Worm (Caenorhabditis elegans) whole organism, L1 larva: Measurements from ENCODE around the gene sri-25.
A peak's percentile ranks its signal among the peaks of the same experiment; 100 is the strongest.

ENCODE experiments used
- C34B4.2 ChIP-seq: sonication (generic microtip); optimal IDR thresholded peaks from 2 replicates; lab custom pipeline; 2017; ENCODE audit warnings: mild to moderate bottlenecking, missing genetic modification characterization, missing compliant biosample characterization
- F16B12.6 ChIP-seq: fragments of 150-350 bp; optimal IDR thresholded peaks from 2 replicates; lab custom pipeline; 2014; ENCODE audit warnings: missing biosample characterization, missing genetic modification characterization
- Y116A8C.19 ChIP-seq: sonication (generic microtip); optimal IDR thresholded peaks from 2 replicates; lab custom pipeline; 2016; ENCODE audit warnings: missing compliant biosample characterization, missing genetic modification characterization, borderline replicate concordance
- aha-1 ChIP-seq: fragments of 150-350 bp; optimal IDR thresholded peaks from 2 replicates; lab custom pipeline; 2014; ENCODE audit warnings: missing biosample characterization, missing genetic modification characterization
- ama-1 ChIP-seq: fragments of 150-350 bp; optimal IDR thresholded peaks from 2 replicates; lab custom pipeline; 2014
- blmp-1 ChIP-seq: fragments of 150-350 bp; optimal IDR thresholded peaks from 2 replicates; lab custom pipeline; 2014; ENCODE audit warnings: missing biosample characterization, missing genetic modification characterization
- ceh-63 ChIP-seq: fragments of 200-800 bp; sonication (Bioruptor generic); optimal IDR thresholded peaks from 2 replicates; lab custom pipeline; 2018; ENCODE audit warnings: mild to moderate bottlenecking, missing genetic modification characterization, missing compliant biosample characterization
- ceh-8 ChIP-seq: fragments of 200-800 bp; sonication (Bioruptor generic); optimal IDR thresholded peaks from 2 replicates; lab custom pipeline; 2018; ENCODE audit warnings: mild to moderate bottlenecking, missing genetic modification characterization, moderate library complexity, missing compliant biosample characterization
- ceh-88 ChIP-seq: fragments of 200-800 bp; sonication (Bioruptor generic); IDR thresholded peaks from 2 replicates; pipeline ENCODE4 v1.3.6; 2022; ENCODE audit warnings: missing genetic modification characterization, missing compliant biosample characterization
- ces-1 ChIP-seq: fragments of 150-350 bp; optimal IDR thresholded peaks from 2 replicates; lab custom pipeline; 2014; ENCODE audit warnings: missing biosample characterization, missing genetic modification reagents, missing genetic modification characterization
- dpl-1 ChIP-seq, 3 experiments: fragments of 150-350 bp in 2 of 3; sonication (generic microtip) in 1 of 3; optimal IDR thresholded peaks; 2 replicates each; lab custom pipeline; 2014 to 2017; ENCODE audit warnings: missing biosample characterization in 3 of 3, missing genetic modification characterization in 3 of 3, missing genetic modification reagents in 3 of 3
- dsc-1 ChIP-seq: sonication (generic microtip); optimal IDR thresholded peaks from 2 replicates; lab custom pipeline; 2016; ENCODE audit warnings: mild to moderate bottlenecking, missing genetic modification characterization, missing compliant biosample characterization
- efl-3 ChIP-seq: fragments of 200-800 bp; sonication (Bioruptor generic); optimal IDR thresholded peaks from 2 replicates; lab custom pipeline; 2018; ENCODE audit warnings: mild to moderate bottlenecking, missing genetic modification characterization, missing compliant biosample characterization
- egl-13 ChIP-seq: sonication (generic microtip); optimal IDR thresholded peaks from 2 replicates; lab custom pipeline; 2016; ENCODE audit warnings: missing genotype, missing genetic modification reagents, missing genetic modification characterization, missing compliant biosample characterization
- elt-2 ChIP-seq: sonication (generic microtip); optimal IDR thresholded peaks from 2 replicates; lab custom pipeline; 2016; ENCODE audit warnings: missing genetic modification characterization, mild to moderate bottlenecking, inconsistent platforms, missing compliant biosample characterization, missing genetic modification reagents
- ets-5 ChIP-seq: fragments of 200-800 bp; sonication (Bioruptor generic); IDR thresholded peaks from 2 replicates; pipeline ENCODE4 v1.3.6; 2022; ENCODE audit warnings: missing genetic modification characterization, missing compliant biosample characterization
- fkh-4 ChIP-seq: sonication (generic microtip); optimal IDR thresholded peaks from 2 replicates; lab custom pipeline; 2016; ENCODE audit warnings: missing compliant biosample characterization, missing genetic modification characterization, borderline replicate concordance
- fkh-8 ChIP-seq: sonication (generic microtip); optimal IDR thresholded peaks from 2 replicates; lab custom pipeline; 2016; ENCODE audit warnings: mild to moderate bottlenecking, missing genetic modification characterization, missing compliant biosample characterization
- fos-1 ChIP-seq: fragments of 150-350 bp; optimal IDR thresholded peaks from 2 replicates; lab custom pipeline; 2014; ENCODE audit warnings: missing biosample characterization, missing genetic modification characterization
- grh-1 ChIP-seq: fragments of 200-800 bp; sonication (Bioruptor generic); IDR thresholded peaks from 2 replicates; pipeline ENCODE4 v1.3.6; 2022; ENCODE audit warnings: missing genetic modification reagents, missing genetic modification characterization, missing compliant biosample characterization
- hlh-17 ChIP-seq: fragments of 200-800 bp; sonication (Bioruptor generic); optimal IDR thresholded peaks from 2 replicates; lab custom pipeline; 2018; ENCODE audit warnings: missing genetic modification characterization, mild to moderate bottlenecking, missing compliant biosample characterization, moderate library complexity, borderline replicate concordance
- hlh-4 ChIP-seq: sonication (generic microtip); optimal IDR thresholded peaks from 2 replicates; lab custom pipeline; 2016; ENCODE audit warnings: mild to moderate bottlenecking, missing genetic modification characterization, missing compliant biosample characterization
- hpl-2 ChIP-seq: fragments of 150-350 bp; optimal IDR thresholded peaks from 2 replicates; lab custom pipeline; 2014; ENCODE audit warnings: missing biosample characterization, missing genetic modification reagents, missing genetic modification characterization
- irx-1 ChIP-seq: sonication (generic microtip); optimal IDR thresholded peaks from 2 replicates; lab custom pipeline; 2016; ENCODE audit warnings: missing genetic modification characterization, missing compliant biosample characterization
- lin-14 ChIP-seq: fragments of 200-800 bp; sonication (Bioruptor generic); optimal IDR thresholded peaks from 2 replicates; lab custom pipeline; 2018; ENCODE audit warnings: mild to moderate bottlenecking, missing genetic modification characterization, moderate library complexity, missing compliant biosample characterization
- lin-15B ChIP-seq: fragments of 150-350 bp; sonication (generic microtip); optimal IDR thresholded peaks from 3 replicates; lab custom pipeline; 2014; ENCODE audit warnings: missing biosample characterization, missing genetic modification characterization
- lin-39 ChIP-seq: fragments of 150-350 bp; optimal IDR thresholded peaks from 2 replicates; lab custom pipeline; 2014; ENCODE audit warnings: missing biosample characterization, missing genetic modification reagents, missing genetic modification characterization
- lir-3 ChIP-seq: sonication (generic microtip); optimal IDR thresholded peaks from 2 replicates; lab custom pipeline; 2016; ENCODE audit warnings: mild to moderate bottlenecking, missing genetic modification characterization, moderate library complexity, missing compliant biosample characterization; ENCODE audit not compliant: poor library complexity
- mep-1 ChIP-seq: fragments of 150-350 bp; optimal IDR thresholded peaks from 2 replicates; lab custom pipeline; 2014; ENCODE audit warnings: missing biosample characterization, missing genetic modification characterization
- nhr-12 ChIP-seq: sonication (generic microtip); optimal IDR thresholded peaks from 2 replicates; lab custom pipeline; 2017; ENCODE audit warnings: missing biosample characterization, missing genetic modification characterization
- nhr-19 ChIP-seq: fragments of 200-800 bp; sonication (Bioruptor generic); conservative IDR thresholded peaks from 2 replicates; pipeline ENCODE4 v1.3.6; 2022; ENCODE audit warnings: missing genetic modification characterization, missing compliant biosample characterization
- nhr-28 ChIP-seq: fragments of 150-350 bp; optimal IDR thresholded peaks from 2 replicates; lab custom pipeline; 2014; ENCODE audit warnings: missing biosample characterization, missing genetic modification characterization
- nhr-76 ChIP-seq: sonication (generic microtip); optimal IDR thresholded peaks from 2 replicates; lab custom pipeline; 2017; ENCODE audit warnings: missing biosample characterization, missing genetic modification characterization
- nhr-84 ChIP-seq: sonication (generic microtip); optimal IDR thresholded peaks from 2 replicates; lab custom pipeline; 2017; ENCODE audit warnings: missing biosample characterization, missing genetic modification characterization
- nhr-85 ChIP-seq: sonication (generic microtip); peaks from one replicate; lab custom pipeline; 2016; ENCODE audit warnings: missing genetic modification characterization, inconsistent platforms, missing compliant biosample characterization
- nhr-90 ChIP-seq: sonication (generic microtip); optimal IDR thresholded peaks from 2 replicates; lab custom pipeline; 2016; ENCODE audit warnings: mild to moderate bottlenecking, missing genetic modification characterization, missing compliant biosample characterization; ENCODE audit not compliant: poor library complexity
- pag-3 ChIP-seq: sonication (generic microtip); optimal IDR thresholded peaks from 2 replicates; lab custom pipeline; 2017; ENCODE audit warnings: missing genetic modification characterization, mild to moderate bottlenecking, missing compliant biosample characterization, antibody characterized with exemption, borderline replicate concordance; ENCODE audit not compliant: insufficient read depth
- pax-3 ChIP-seq: fragments of 200-800 bp; sonication (Bioruptor generic); optimal IDR thresholded peaks from 2 replicates; lab custom pipeline; 2018; ENCODE audit warnings: mild to moderate bottlenecking, missing genetic modification characterization, moderate library complexity, missing compliant biosample characterization
- pqm-1 ChIP-seq: sonication (generic microtip); optimal IDR thresholded peaks from 3 replicates; lab custom pipeline; 2017; ENCODE audit warnings: missing biosample characterization, missing genetic modification characterization
- rnt-1 ChIP-seq: sonication (generic microtip); optimal IDR thresholded peaks from 2 replicates; lab custom pipeline; 2016; ENCODE audit warnings: mild to moderate bottlenecking, missing genetic modification characterization, moderate library complexity, missing compliant biosample characterization
- skn-1 ChIP-seq: fragments of 150-350 bp; optimal IDR thresholded peaks from 2 replicates; lab custom pipeline; 2014; ENCODE audit warnings: missing biosample characterization, missing genetic modification characterization
- snu-23 ChIP-seq: sonication (generic microtip); optimal IDR thresholded peaks from 2 replicates; lab custom pipeline; 2016; ENCODE audit warnings: missing genetic modification characterization, missing compliant biosample characterization
- sup-37 ChIP-seq: fragments of 200-800 bp; sonication (Bioruptor generic); optimal IDR thresholded peaks from 2 replicates; lab custom pipeline; 2018; ENCODE audit warnings: mild to moderate bottlenecking, missing genetic modification characterization, missing compliant biosample characterization
- unc-130 ChIP-seq: fragments of 150-350 bp; optimal IDR thresholded peaks from 2 replicates; lab custom pipeline; 2017; ENCODE audit warnings: missing biosample characterization, missing genetic modification characterization, inconsistent platforms
- unc-30 ChIP-seq: sonication (generic microtip); optimal IDR thresholded peaks from 2 replicates; lab custom pipeline; 2017; ENCODE audit warnings: missing biosample characterization, missing genetic modification characterization
- unc-62 ChIP-seq: fragments of 150-350 bp; optimal IDR thresholded peaks from 2 replicates; lab custom pipeline; 2014; ENCODE audit warnings: missing biosample characterization, missing genetic modification reagents, missing genetic modification characterization
- unc-98 ChIP-seq: fragments of 200-800 bp; sonication (Bioruptor generic); IDR thresholded peaks from 2 replicates; pipeline ENCODE4 v1.3.6; 2022; ENCODE audit warnings: missing genetic modification characterization, missing compliant biosample characterization
- vab-15 ChIP-seq: sonication (generic microtip); optimal IDR thresholded peaks from 2 replicates; lab custom pipeline; 2017; ENCODE audit warnings: missing genotype, mild to moderate bottlenecking, missing genetic modification characterization, missing compliant biosample characterization
- xbp-1 ChIP-seq: sonication (generic microtip); optimal IDR thresholded peaks from 2 replicates; lab custom pipeline; 2016; ENCODE audit warnings: missing genetic modification characterization, missing compliant biosample characterization
- zip-4 ChIP-seq: fragments of 200-800 bp; sonication (Bioruptor generic); optimal IDR thresholded peaks from 2 replicates; lab custom pipeline; 2018; ENCODE audit warnings: mild to moderate bottlenecking, missing genetic modification characterization, moderate library complexity, missing compliant biosample characterization
- ztf-11 ChIP-seq, 2 experiments: sonication (generic microtip); optimal IDR thresholded peaks; 2 replicates each; lab custom pipeline; 2016 to 2017; ENCODE audit warnings: missing genetic modification characterization in 2 of 2, missing biosample characterization in 1 of 2, missing compliant biosample characterization in 1 of 2

Gene sri-25

DNA sequence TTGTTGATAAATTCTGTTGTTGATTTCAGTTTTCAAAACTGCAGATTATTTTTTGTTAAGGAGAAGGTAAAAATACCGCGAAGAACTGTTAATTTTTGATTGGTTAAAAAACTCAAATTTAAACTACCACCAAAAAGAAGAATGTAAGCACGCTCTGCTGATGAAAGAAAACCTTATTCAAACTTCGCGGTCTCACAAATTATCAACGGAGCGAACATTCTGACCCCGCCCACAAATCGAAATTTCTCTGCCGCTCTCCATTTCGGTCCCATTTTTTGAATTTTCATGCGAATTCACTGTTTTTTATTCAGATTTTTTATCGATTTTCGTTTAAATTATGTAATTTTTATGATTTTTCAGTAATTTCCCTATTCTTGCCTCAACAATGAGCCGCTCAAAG is 27.2 kb upstream of the sri-25 start, which contains the start of gene cyn-3 (continued):
- TF ChIP-seq xbp-1 (peak; percentile 92), egl-13 (peak; percentile 79), fos-1 (tag; lab: Kevin White, UChicago) (peak; percentile 90), C34B4.2 (tag; lab: Kevin White, UChicago) (no peak), nhr-76 (tag; lab: Kevin White, UChicago) (no peak), zip-4 (GFP tag; lab: Kevin White, UChicago) (peak; percentile 52), skn-1 (tag; lab: Kevin White, UChicago) (peak; percentile 90), ceh-8 (GFP tag; lab: Kevin White, UChicago) (peak; percentile 10), irx-1 (tag; lab: Kevin White, UChicago) (peak; percentile 83), ets-5 (GFP tag; lab: Robert Waterston, UW) (no peak), lin-15B (peak; percentile 96), hlh-4 (tag; lab: Kevin White, UChicago) (no peak), nhr-85 (peak; percentile 95), pax-3 (peak; percentile 92), unc-30 (no peak), ama-1 (lab: Kevin White, UChicago) (peak; percentile 66), F16B12.6 (tag; lab: Kevin White, UChicago) (peak; percentile 74), pag-3 (tag; lab: Kevin White, UChicago) (no peak), lin-14 (GFP tag; lab: Kevin White, UChicago) (peak; percentile 92), efl-3 (GFP tag; lab: Kevin White, UChicago) (no peak), ceh-63 (GFP tag; lab: Kevin White, UChicago) (no peak), grh-1 (GFP tag; lab: Robert Waterston, UW) (peak; percentile 87), snu-23 (GFP tag; lab: Kevin White, UChicago) (peak; percentile 96), sup-37 (GFP tag; lab: Kevin White, UChicago) (peak; percentile 32), fkh-4 (peak; percentile 31), lin-39 (tag; lab: Kevin White, UChicago) (peak; percentile 86), ces-1 (GFP tag; lab: Kevin White, UChicago) (no peak), ceh-88 (GFP tag; lab: Robert Waterston, UW) (0 out of 2 replicates have a peak, but pooled peaks have one; percentile 27), vab-15 (tag; lab: Kevin White, UChicago) (peak; percentile 57), nhr-84 (tag; lab: Kevin White, UChicago) (no peak), dsc-1 (tag; lab: Kevin White, UChicago) (peak; percentile 88), hpl-2 (GFP tag; lab: Kevin White, UChicago) (no peak)
- TF ChIP-seq, all 84 proteins: peak for 60

DNA sequence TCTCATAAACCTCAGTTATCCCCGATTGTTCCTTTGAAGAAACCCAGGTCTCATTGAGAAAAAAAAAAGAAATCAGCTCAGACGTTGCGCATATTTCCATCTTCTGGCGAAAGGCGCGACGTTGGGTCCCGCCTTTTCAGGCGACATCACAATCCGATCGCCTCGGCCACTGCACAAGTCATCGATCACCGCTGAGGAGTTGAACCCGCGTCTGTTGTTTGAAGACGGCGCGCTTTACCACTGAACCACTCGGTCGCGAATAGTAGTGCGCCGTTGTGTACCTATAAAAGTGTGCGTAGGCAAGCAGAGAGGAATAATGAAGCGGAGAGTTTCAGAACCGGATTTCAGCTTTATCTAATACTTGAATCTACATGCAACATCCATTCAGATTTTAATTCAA is 25.9 kb upstream of the sri-25 start, which contains the start of gene Y75B12B.11:
TSS of gene Y75B12B.11 (plus strand) at position 394 of the 400 bp plus-strand sequence.
- TF ChIP-seq pqm-1 (tag; lab: Kevin White, UChicago) (no peak), sup-37 (GFP tag; lab: Kevin White, UChicago) (no peak), nhr-19 (GFP tag; lab: Robert Waterston, UW) (peak; percentile 71), aha-1 (tag; lab: Kevin White, UChicago) (no peak), lir-3 (peak; percentile 51), dpl-1 (GFP tag; optimal IDR thresholded peaks at IDR 0.05; lab: Kevin White, UChicago) (peak; percentile 60 to 72 (median 70)), hpl-2 (GFP tag; lab: Kevin White, UChicago) (peak; percentile 11), nhr-28 (no peak), lin-15B (peak; percentile 49), Y116A8C.19 (tag; lab: Kevin White, UChicago) (no peak), unc-30 (no peak), F16B12.6 (tag; lab: Kevin White, UChicago) (peak; percentile 34), ceh-88 (GFP tag; lab: Robert Waterston, UW) (no peak), unc-62 (GFP tag; lab: Kevin White, UChicago) (no peak), rnt-1 (tag; lab: Kevin White, UChicago) (peak; percentile 85), nhr-85 (peak; percentile 82), blmp-1 (no peak), nhr-12 (tag; lab: Kevin White, UChicago) (no peak), fkh-8 (peak; percentile 88), unc-98 (GFP tag; lab: Robert Waterston, UW) (no peak), elt-2 (tag; lab: Kevin White, UChicago) (peak; percentile 57), ztf-11 (tag; optimal IDR thresholded peaks at IDR 0.05; lab: Kevin White, UChicago) (peak in 1 of 2 experiments; percentile 33), hlh-17 (GFP tag; lab: Kevin White, UChicago) (no peak), nhr-90 (tag; lab: Kevin White, UChicago) (peak; percentile 75), unc-130 (tag; lab: Kevin White, UChicago) (no peak), mep-1 (tag; lab: Kevin White, UChicago) (peak; percentile 79), fkh-4 (peak; percentile 9)
